Worm (Caenorhabditis elegans) whole organism, L3 larva: Measurements from ENCODE around the gene C32D5.8.

Experiments used
- R02D3.7 ChIP-seq: fragments of 150-350 bp; optimal IDR thresholded peaks from 2 replicates; lab custom pipeline; 2014; ENCODE audit warnings: missing biosample characterization, missing genetic modification characterization
- aly-2 ChIP-seq: fragments of 150-350 bp; optimal IDR thresholded peaks from 2 replicates; lab custom pipeline; 2014; ENCODE audit warnings: missing biosample characterization, missing genetic modification characterization
- ama-1 ChIP-seq: fragments of 150-350 bp; optimal IDR thresholded peaks from 2 replicates; lab custom pipeline; 2018
- ceh-16 ChIP-seq: sonication (generic microtip); optimal IDR thresholded peaks from 2 replicates; lab custom pipeline; 2017; ENCODE audit warnings: missing biosample characterization, missing genetic modification characterization
- ceh-28 ChIP-seq: fragments of 150-350 bp; optimal IDR thresholded peaks from 2 replicates; lab custom pipeline; 2014; ENCODE audit warnings: missing biosample characterization, missing genetic modification reagents, missing genetic modification characterization
- ceh-82 ChIP-seq: fragments of 150-350 bp; optimal IDR thresholded peaks from 2 replicates; lab custom pipeline; 2014; ENCODE audit warnings: missing biosample characterization, missing genetic modification characterization
- ceh-9 ChIP-seq: sonication (generic microtip); optimal IDR thresholded peaks from 2 replicates; lab custom pipeline; 2018; ENCODE audit warnings: missing biosample characterization, missing genetic modification characterization
- daf-12 ChIP-seq: fragments of 150-350 bp; optimal IDR thresholded peaks from 2 replicates; lab custom pipeline; 2014; ENCODE audit warnings: missing biosample characterization, missing genetic modification reagents, missing genetic modification characterization
- egl-27 ChIP-seq: sonication (generic microtip); optimal IDR thresholded peaks from 4 replicates; lab custom pipeline; 2017; ENCODE audit warnings: missing biosample characterization, missing genetic modification reagents, missing genetic modification characterization
- elt-1 ChIP-seq: fragments of 150-350 bp; optimal IDR thresholded peaks from 2 replicates; lab custom pipeline; 2014; ENCODE audit warnings: missing biosample characterization, missing genetic modification characterization
- elt-2 ChIP-seq: sonication (generic microtip); optimal IDR thresholded peaks from 2 replicates; lab custom pipeline; 2016; ENCODE audit warnings: missing genetic modification reagents, mild to moderate bottlenecking, missing genetic modification characterization, missing compliant biosample characterization
- elt-3 ChIP-seq, 3 experiments: fragments of 150-350 bp in 1 of 3; sonication (generic microtip) in 2 of 3; optimal IDR thresholded peaks; 2 replicates in 2 of 3; 4 replicates in 1 of 3; lab custom pipeline; 2014 to 2017; ENCODE audit warnings: missing biosample characterization in 3 of 3, missing genetic modification characterization in 3 of 3
- fkh-10 ChIP-seq: sonication (generic microtip); optimal IDR thresholded peaks from 2 replicates; lab custom pipeline; 2017; ENCODE audit warnings: missing biosample characterization, missing genetic modification reagents, missing genetic modification characterization
- fkh-2 ChIP-seq: fragments of 150-350 bp; optimal IDR thresholded peaks from 2 replicates; lab custom pipeline; 2014; ENCODE audit warnings: missing biosample characterization, missing genetic modification reagents, missing genetic modification characterization
- fos-1 ChIP-seq: fragments of 150-350 bp; optimal IDR thresholded peaks from 2 replicates; lab custom pipeline; 2014; ENCODE audit warnings: missing biosample characterization, missing genetic modification characterization
- jun-1 ChIP-seq: fragments of 150-350 bp; optimal IDR thresholded peaks from 2 replicates; lab custom pipeline; 2014; ENCODE audit warnings: missing biosample characterization, missing genetic modification reagents, missing genetic modification characterization
- lin-15B ChIP-seq: fragments of 150-350 bp; optimal IDR thresholded peaks from 2 replicates; lab custom pipeline; 2014; ENCODE audit warnings: missing biosample characterization, missing genetic modification characterization
- mdl-1 ChIP-seq: fragments of 150-350 bp; optimal IDR thresholded peaks from 2 replicates; lab custom pipeline; 2014; ENCODE audit warnings: missing biosample characterization, missing genetic modification characterization
- mml-1 ChIP-seq: fragments of 150-350 bp; sonication (generic microtip); optimal IDR thresholded peaks from 3 replicates; lab custom pipeline; 2014; ENCODE audit warnings: missing biosample characterization, missing genetic modification characterization
- nfya-1 ChIP-seq: sonication (generic microtip); optimal IDR thresholded peaks from 2 replicates; lab custom pipeline; 2017; ENCODE audit warnings: missing genetic modification characterization, mild to moderate bottlenecking, missing compliant biosample characterization, antibody characterized with exemption, moderate library complexity; ENCODE audit not compliant: insufficient read depth
- nhr-11 ChIP-seq: fragments of 150-350 bp; optimal IDR thresholded peaks from 2 replicates; lab custom pipeline; 2014; ENCODE audit warnings: missing biosample characterization, missing genetic modification characterization
- nhr-12 ChIP-seq: fragments of 150-350 bp; optimal IDR thresholded peaks from 2 replicates; lab custom pipeline; 2014; ENCODE audit warnings: missing biosample characterization, missing genetic modification characterization
- nhr-23 ChIP-seq: fragments of 150-350 bp; optimal IDR thresholded peaks from 2 replicates; lab custom pipeline; 2014; ENCODE audit warnings: missing biosample characterization, missing genetic modification reagents, missing genetic modification characterization
- nhr-237 ChIP-seq: fragments of 150-350 bp; optimal IDR thresholded peaks from 2 replicates; lab custom pipeline; 2014; ENCODE audit warnings: missing biosample characterization, missing genetic modification characterization
- nhr-25 ChIP-seq: sonication (generic microtip); optimal IDR thresholded peaks from 2 replicates; lab custom pipeline; 2017; ENCODE audit warnings: missing biosample characterization, missing genetic modification characterization
- nhr-28 ChIP-seq: fragments of 150-350 bp; optimal IDR thresholded peaks from 2 replicates; lab custom pipeline; 2014; ENCODE audit warnings: missing biosample characterization, missing genetic modification characterization
- nhr-43 ChIP-seq: sonication (generic microtip); optimal IDR thresholded peaks from 2 replicates; lab custom pipeline; 2016; ENCODE audit warnings: mild to moderate bottlenecking, missing genetic modification characterization, missing compliant biosample characterization; ENCODE audit not compliant: poor library complexity, severe bottlenecking
- nhr-67 ChIP-seq: fragments of 150-350 bp; optimal IDR thresholded peaks from 2 replicates; lab custom pipeline; 2014; ENCODE audit warnings: missing biosample characterization, missing genetic modification characterization
- nhr-77 ChIP-seq: fragments of 150-350 bp; optimal IDR thresholded peaks from 2 replicates; lab custom pipeline; 2014; ENCODE audit warnings: missing biosample characterization, missing genetic modification characterization
- pha-4 ChIP-seq: fragments of 150-350 bp; optimal IDR thresholded peaks from 2 replicates; lab custom pipeline; 2014; ENCODE audit warnings: missing biosample characterization, missing genetic modification reagents, missing genetic modification characterization
- pqm-1 ChIP-seq: fragments of 150-350 bp; optimal IDR thresholded peaks from 2 replicates; lab custom pipeline; 2017; ENCODE audit warnings: missing biosample characterization, missing genetic modification characterization, inconsistent platforms
- sea-2 ChIP-seq: fragments of 150-350 bp; sonication (generic microtip); optimal IDR thresholded peaks from 4 replicates; lab custom pipeline; 2014; ENCODE audit warnings: missing biosample characterization, missing genetic modification reagents, missing genetic modification characterization
- tbx-2 ChIP-seq: sonication (generic microtip); optimal IDR thresholded peaks from 2 replicates; lab custom pipeline; 2016; ENCODE audit warnings: mild to moderate bottlenecking, missing genetic modification characterization, missing compliant biosample characterization
- unc-39 ChIP-seq: sonication (generic microtip); optimal IDR thresholded peaks from 4 replicates; lab custom pipeline; 2017; ENCODE audit warnings: missing biosample characterization, missing genetic modification characterization
- ztf-11 ChIP-seq: fragments of 150-350 bp; optimal IDR thresholded peaks from 2 replicates; lab custom pipeline; 2014; ENCODE audit warnings: missing biosample characterization, missing genetic modification characterization
- ztf-4 ChIP-seq: fragments of 150-350 bp; optimal IDR thresholded peaks from 2 replicates; lab custom pipeline; 2014; ENCODE audit warnings: missing biosample characterization, missing genetic modification characterization

C32D5.8 gene

ce11 chrII:6383183-6383695 is 37.5 kb upstream of the C32D5.8 start, which contains the start of gene F58F12.1 (continued):
- no peak for TF ChIP-seq egl-27 (tag; lab: Kevin White, UChicago)
- no peak for TF ChIP-seq tbx-2 (tag; lab: Kevin White, UChicago)
- no peak for TF ChIP-seq fos-1
- no peak for TF ChIP-seq daf-12
- TF ChIP-seq ceh-16 (tag; lab: Kevin White, UChicago), result no peak
- no peak for TF ChIP-seq jun-1
- no peak for TF ChIP-seq ama-1
- TF ChIP-seq nhr-25 (tag; lab: Kevin White, UChicago), result peak; percentile 57
- no peak for TF ChIP-seq ceh-82
- TF ChIP-seq pqm-1, result peak; percentile 8
- no peak for TF ChIP-seq ztf-4
- peak; percentile 94 for TF ChIP-seq lin-15B (tag; lab: Kevin White, UChicago)
- TF ChIP-seq nhr-67 (tag; lab: Kevin White, UChicago), result no peak
- no peak for TF ChIP-seq mdl-1
- no peak for TF ChIP-seq fkh-10 (GFP tag; lab: Kevin White, UChicago)
- peak; percentile 80 for TF ChIP-seq pha-4 (tag; lab: Kevin White, UChicago)
- no peak for TF ChIP-seq nhr-28
- no peak for TF ChIP-seq unc-39 (tag; lab: Kevin White, UChicago)
- no peak for TF ChIP-seq ztf-11
- TF ChIP-seq nhr-12, result no peak
- no peak for TF ChIP-seq R02D3.7
- TF ChIP-seq elt-3 (tag; optimal IDR thresholded peaks at IDR 0.05; lab: Kevin White, UChicago), result no peak
- no peak for TF ChIP-seq ceh-9 (tag; lab: Kevin White, UChicago)
- TF ChIP-seq elt-1 (tag; lab: Kevin White, UChicago), result no peak
- no peak for TF ChIP-seq aly-2 (tag; lab: Kevin White, UChicago)
- no peak for TF ChIP-seq nhr-237
- no peak for TF ChIP-seq nhr-11 (tag; lab: Kevin White, UChicago)

- TF ChIP-seq ceh-28 (tag; lab: Kevin White, UChicago), result no peak
Observed at ce11 chrII:6380866-6381265, 35.1 kb upstream of the C32D5.8 start, which contains the start of gene F58F12.12. TSS of gene F58F12.12 (plus strand) at chrII:6381166.

- TF ChIP-seq ceh-9 (tag; lab: Kevin White, UChicago), result no peak
- TF ChIP-seq pqm-1, result no peak
- no peak for TF ChIP-seq ama-1
- peak; percentile 2 for TF ChIP-seq nhr-25 (tag; lab: Kevin White, UChicago)
- TF ChIP-seq nhr-23 (tag; lab: Kevin White, UChicago), result peak; percentile 44
- TF ChIP-seq elt-3 (tag; optimal IDR thresholded peaks at IDR 0.05; lab: Kevin White, UChicago), result no peak
- no peak for TF ChIP-seq nhr-77 (tag; lab: Kevin White, UChicago)
- no peak for TF ChIP-seq ceh-28 (tag; lab: Kevin White, UChicago)
- peak; percentile 42 for TF ChIP-seq nhr-43 (tag; lab: Kevin White, UChicago)
- TF ChIP-seq, all 47 proteins: peak for 3
Observed at ce11 chrII:6379038-6379563, 33.3 kb upstream of the C32D5.8 start.

- TF ChIP-seq nfya-1, result peak; percentile 31
- no peak for TF ChIP-seq elt-1 (tag; lab: Kevin White, UChicago)
- TF ChIP-seq elt-2 (tag; lab: Kevin White, UChicago), result peak; percentile 89
- TF ChIP-seq pqm-1, result peak; percentile 76
- TF ChIP-seq jun-1, result peak; percentile 34
- peak; percentile 54 for TF ChIP-seq pha-4 (tag; lab: Kevin White, UChicago)
- TF ChIP-seq, all 47 proteins: peak for 5
Observed at ce11 chrII:6377381-6377948, 31.7 kb upstream of the C32D5.8 start.

- TF ChIP-seq mml-1 (tag; lab: Kevin White, UChicago) (no peak), sea-2 (no peak), fkh-2 (tag; lab: Kevin White, UChicago) (no peak), nhr-77 (tag; lab: Kevin White, UChicago) (no peak), elt-1 (tag; lab: Kevin White, UChicago) (no peak), unc-39 (tag; lab: Kevin White, UChicago) (no peak), egl-27 (tag; lab: Kevin White, UChicago) (no peak), elt-3 (tag; optimal IDR thresholded peaks at IDR 0.05; lab: Kevin White, UChicago) (no peak), nhr-12 (no peak), pha-4 (tag; lab: Kevin White, UChicago) (no peak), lin-15B (tag; lab: Kevin White, UChicago) (no peak), ceh-9 (tag; lab: Kevin White, UChicago) (no peak)
Observed at ce11 chrII:6376693-6377092, 30.9 kb upstream of the C32D5.8 start.
